Worm (Caenorhabditis elegans) whole organism, late embryonic: ENCODE data around the gene mec-10.

Source experiments
- ama-1 ChIP-seq: fragments of 150-350 bp; optimal IDR thresholded peaks from 2 replicates; lab custom pipeline; 2014
- dmd-4 ChIP-seq: sonication (generic microtip); optimal IDR thresholded peaks from 2 replicates; lab custom pipeline; 2016; ENCODE audit warnings: borderline replicate concordance, missing genetic modification characterization, missing compliant biosample characterization
- nfya-1 ChIP-seq: sonication (generic microtip); optimal IDR thresholded peaks from 2 replicates; lab custom pipeline; 2017; ENCODE audit warnings: missing genetic modification characterization, mild to moderate bottlenecking, missing compliant biosample characterization, antibody characterized with exemption, moderate library complexity
- pha-4 ChIP-seq: fragments of 150-350 bp; optimal IDR thresholded peaks from 2 replicates; lab custom pipeline; 2018; ENCODE audit warnings: missing biosample characterization, missing genetic modification reagents, missing genetic modification characterization
- tbx-2 ChIP-seq: sonication (generic microtip); optimal IDR thresholded peaks from 2 replicates; lab custom pipeline; 2016; ENCODE audit warnings: missing genetic modification characterization, missing compliant biosample characterization
- unc-55 ChIP-seq: sonication (generic microtip); optimal IDR thresholded peaks from 2 replicates; lab custom pipeline; 2017; ENCODE audit warnings: missing biosample characterization, missing genetic modification reagents, missing genetic modification characterization
- zip-5 ChIP-seq: sonication (generic microtip); optimal IDR thresholded peaks from 2 replicates; lab custom pipeline; 2016; ENCODE audit warnings: missing genetic modification characterization, missing compliant biosample characterization

DNA sequence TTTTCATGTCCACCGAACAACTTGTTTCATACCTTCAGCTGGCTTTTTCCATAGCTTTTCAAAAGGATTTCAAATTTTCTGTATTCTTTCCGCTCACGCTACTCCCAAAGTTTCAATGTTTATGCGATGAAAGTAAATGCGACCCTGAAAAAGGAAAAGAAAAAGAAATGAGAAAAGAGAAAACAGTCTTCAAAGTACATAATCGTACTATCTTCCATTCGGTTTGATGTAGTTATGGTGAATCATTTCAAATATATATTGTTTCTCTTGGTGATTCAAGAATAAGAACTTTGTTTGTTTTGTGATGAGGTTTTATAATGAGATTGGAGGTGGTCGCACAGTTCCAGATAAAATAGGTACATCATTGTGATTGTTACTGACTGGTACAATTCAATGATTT, 31.4 kb downstream of the mec-10 start:
- TF ChIP-seq pha-4 (tag; lab: Kevin White, UChicago) = no peak
- no peak for TF ChIP-seq zip-5 (tag; lab: Kevin White, UChicago)
- TF ChIP-seq tbx-2 (tag; lab: Kevin White, UChicago) = no peak
- no peak for TF ChIP-seq unc-55 (GFP tag; lab: Kevin White, UChicago)
- TF ChIP-seq dmd-4 (tag; lab: Kevin White, UChicago) = no peak
- no peak for TF ChIP-seq nfya-1
- TF ChIP-seq ama-1 (lab: Kevin White, UChicago) = no peak
